Worm (Caenorhabditis elegans) whole organism, L4 larva: ENCODE data around the gene C37C3.18.

Source experiments
- D1046.2 ChIP-seq: fragments of 200-800 bp; sonication (Bioruptor generic); IDR thresholded peaks from 2 replicates; pipeline ENCODE4 v1.3.6; 2022; ENCODE audit warnings: missing genetic modification characterization, missing compliant biosample characterization
- F10B5.3 ChIP-seq: sonication (generic microtip); optimal IDR thresholded peaks from 2 replicates; lab custom pipeline; 2016; ENCODE audit warnings: mild to moderate bottlenecking, missing genetic modification characterization, missing compliant biosample characterization
- F37D6.2 ChIP-seq: sonication (generic microtip); optimal IDR thresholded peaks from 2 replicates; lab custom pipeline; 2016; ENCODE audit warnings: mild to moderate bottlenecking, missing genetic modification characterization, missing compliant biosample characterization
- T26A8.4 ChIP-seq: fragments of 200-800 bp; sonication (Bioruptor generic); IDR thresholded peaks from 2 replicates; pipeline ENCODE4 v1.3.6; 2022; ENCODE audit warnings: missing genetic modification characterization, missing compliant biosample characterization
- Y105C5A.15 ChIP-seq: fragments of 200-800 bp; sonication (Bioruptor generic); IDR thresholded peaks from 2 replicates; pipeline ENCODE4 v1.3.6; 2022; ENCODE audit warnings: missing genetic modification characterization, missing compliant biosample characterization
- Y5F2A.4 ChIP-seq: fragments of 200-800 bp; sonication (Bioruptor generic); optimal IDR thresholded peaks from 2 replicates; lab custom pipeline; 2018; ENCODE audit warnings: mild to moderate bottlenecking, missing genetic modification characterization, missing compliant biosample characterization
- Y75B8A.6 ChIP-seq: fragments of 200-800 bp; sonication (Bioruptor generic); IDR thresholded peaks from 2 replicates; pipeline ENCODE4 v1.3.6; 2022; ENCODE audit warnings: missing genetic modification reagents, missing genetic modification characterization, missing compliant biosample characterization
- ceh-20 ChIP-seq: fragments of 200-800 bp; sonication (Bioruptor generic); IDR thresholded peaks from 2 replicates; pipeline ENCODE4 v1.3.6; 2022; ENCODE audit warnings: missing genetic modification reagents, missing genetic modification characterization, missing compliant biosample characterization
- ceh-28 ChIP-seq: fragments of 150-350 bp; optimal IDR thresholded peaks from 2 replicates; lab custom pipeline; 2014; ENCODE audit warnings: missing biosample characterization, missing genetic modification reagents, missing genetic modification characterization
- ceh-32 ChIP-seq: sonication (generic microtip); optimal IDR thresholded peaks from 2 replicates; lab custom pipeline; 2016; ENCODE audit warnings: mild to moderate bottlenecking, missing genetic modification characterization, missing compliant biosample characterization; ENCODE audit not compliant: poor library complexity
- ceh-44 ChIP-seq: fragments of 200-800 bp; sonication (Bioruptor generic); IDR thresholded peaks from 2 replicates; pipeline ENCODE4 v1.3.6; 2022; ENCODE audit warnings: missing genetic modification reagents, missing genetic modification characterization, missing compliant biosample characterization
- ceh-82 ChIP-seq: sonication (generic microtip); optimal IDR thresholded peaks from 2 replicates; lab custom pipeline; 2017; ENCODE audit warnings: missing biosample characterization, missing genetic modification characterization
- ctbp-1 ChIP-seq: fragments of 200-800 bp; sonication (Bioruptor generic); IDR thresholded peaks from 2 replicates; pipeline ENCODE4 v1.3.6; 2022; ENCODE audit warnings: missing genetic modification reagents, missing genetic modification characterization, missing compliant biosample characterization
- daf-8 ChIP-seq: fragments of 200-800 bp; sonication (Bioruptor generic); IDR thresholded peaks from 2 replicates; pipeline ENCODE4 v1.3.6; 2022; ENCODE audit warnings: missing genetic modification characterization, missing compliant biosample characterization
- dmd-6 ChIP-seq: fragments of 200-800 bp; sonication (Bioruptor generic); IDR thresholded peaks from 2 replicates; pipeline ENCODE4 v1.3.6; 2022; ENCODE audit warnings: missing genetic modification reagents, missing genetic modification characterization, missing compliant biosample characterization
- dmd-9 ChIP-seq: fragments of 200-800 bp; sonication (Bioruptor generic); IDR thresholded peaks from 2 replicates; pipeline ENCODE4 v1.3.6; 2022; ENCODE audit warnings: missing genetic modification reagents, missing genetic modification characterization, missing compliant biosample characterization
- duxl-1 ChIP-seq: sonication (generic microtip); optimal IDR thresholded peaks from 2 replicates; lab custom pipeline; 2016; ENCODE audit warnings: mild to moderate bottlenecking, missing genetic modification characterization, moderate library complexity, missing compliant biosample characterization; ENCODE audit not compliant: poor library complexity
- fkh-10 ChIP-seq: fragments of 150-350 bp; optimal IDR thresholded peaks from 2 replicates; lab custom pipeline; 2014; ENCODE audit warnings: missing biosample characterization, missing genetic modification reagents, missing genetic modification characterization
- hlh-30 ChIP-seq: sonication (generic microtip); optimal IDR thresholded peaks from 2 replicates; lab custom pipeline; 2017; ENCODE audit warnings: antibody characterized with exemption, mild to moderate bottlenecking, missing genetic modification characterization, missing compliant biosample characterization; ENCODE audit not compliant: insufficient read depth
- lim-7 ChIP-seq: fragments of 200-800 bp; sonication (Bioruptor generic); IDR thresholded peaks from 2 replicates; pipeline ENCODE4 v1.3.6; 2022; ENCODE audit warnings: missing genetic modification characterization, missing compliant biosample characterization
- lin-1 ChIP-seq: fragments of 200-800 bp; sonication (Bioruptor generic); IDR thresholded peaks from 2 replicates; pipeline ENCODE4 v1.3.6; 2022; ENCODE audit warnings: missing genetic modification reagents, missing genetic modification characterization, missing compliant biosample characterization
- lin-13 ChIP-seq: fragments of 150-350 bp; optimal IDR thresholded peaks from 2 replicates; lab custom pipeline; 2014; ENCODE audit warnings: missing biosample characterization, missing genetic modification reagents, missing genetic modification characterization
- lsy-2 ChIP-seq, 2 experiments: fragments of 150-350 bp in 1 of 2; sonication (generic microtip) in 1 of 2; optimal IDR thresholded peaks; 2 replicates each; lab custom pipeline; 2014 to 2017; ENCODE audit warnings: missing biosample characterization in 2 of 2, missing genetic modification characterization in 2 of 2
- madf-9 ChIP-seq: fragments of 200-800 bp; sonication (Bioruptor generic); conservative IDR thresholded peaks from 2 replicates; pipeline ENCODE4 v1.3.6; 2022; ENCODE audit warnings: missing genetic modification reagents, missing genetic modification characterization, missing compliant biosample characterization
- mdl-1 ChIP-seq, 2 experiments: fragments of 150-350 bp in 1 of 2; sonication (generic microtip) in 1 of 2; optimal IDR thresholded peaks; 2 replicates each; lab custom pipeline; 2014 to 2017; ENCODE audit warnings: missing biosample characterization in 2 of 2, missing genetic modification characterization in 2 of 2
- nhr-102 ChIP-seq: sonication (generic microtip); optimal IDR thresholded peaks from 2 replicates; lab custom pipeline; 2016; ENCODE audit warnings: mild to moderate bottlenecking, missing genetic modification characterization, moderate library complexity, missing compliant biosample characterization
- nhr-28 ChIP-seq: fragments of 150-350 bp; optimal IDR thresholded peaks from 2 replicates; lab custom pipeline; 2014; ENCODE audit warnings: missing biosample characterization, missing genetic modification characterization
- nhr-42 ChIP-seq: fragments of 200-800 bp; sonication (Bioruptor generic); IDR thresholded peaks from 2 replicates; pipeline ENCODE4 v1.3.6; 2022; ENCODE audit warnings: missing genetic modification characterization, missing compliant biosample characterization
- nhr-48 ChIP-seq: sonication (generic microtip); optimal IDR thresholded peaks from 2 replicates; lab custom pipeline; 2016; ENCODE audit warnings: mild to moderate bottlenecking, missing genetic modification characterization, missing compliant biosample characterization
- nhr-6 ChIP-seq: fragments of 150-350 bp; optimal IDR thresholded peaks from 2 replicates; lab custom pipeline; 2014; ENCODE audit warnings: missing biosample characterization, missing genetic modification characterization
- nhr-76 ChIP-seq: fragments of 150-350 bp; optimal IDR thresholded peaks from 2 replicates; lab custom pipeline; 2014; ENCODE audit warnings: missing biosample characterization, missing genetic modification characterization
- sdz-12 ChIP-seq: fragments of 200-800 bp; sonication (Bioruptor generic); optimal IDR thresholded peaks from 2 replicates; lab custom pipeline; 2018; ENCODE audit warnings: mild to moderate bottlenecking, missing genetic modification characterization, missing compliant biosample characterization
- snpc-1.2 ChIP-seq: fragments of 200-800 bp; sonication (Bioruptor generic); IDR thresholded peaks from 2 replicates; pipeline ENCODE4 v1.3.6; 2022; ENCODE audit warnings: missing genetic modification reagents, missing genetic modification characterization, missing compliant biosample characterization
- spr-3 ChIP-seq: fragments of 200-800 bp; sonication (Bioruptor generic); optimal IDR thresholded peaks from 2 replicates; lab custom pipeline; 2018; ENCODE audit warnings: mild to moderate bottlenecking, missing genetic modification characterization, missing compliant biosample characterization
- tra-1 ChIP-seq: fragments of 200-800 bp; sonication (Bioruptor generic); IDR thresholded peaks from 2 replicates; pipeline ENCODE4 v1.3.6; 2022; ENCODE audit warnings: missing genetic modification reagents, missing genetic modification characterization, missing compliant biosample characterization
- unc-62 ChIP-seq, 3 experiments: fragments of 150-350 bp in 1 of 3; sonication (generic microtip); optimal IDR thresholded peaks in 2 of 3; peaks in 1 of 3; 1 replicate in 1 of 3; 2 replicates in 2 of 3; lab custom pipeline; 2014 to 2017; ENCODE audit warnings: missing biosample characterization in 3 of 3, missing genetic modification characterization in 3 of 3, missing genetic modification reagents in 3 of 3, missing genotype in 1 of 3
- vab-7 ChIP-seq: fragments of 200-800 bp; sonication (Bioruptor generic); IDR thresholded peaks from 2 replicates; pipeline ENCODE4 v1.3.6; 2022; ENCODE audit warnings: missing genetic modification reagents, missing genetic modification characterization, missing compliant biosample characterization
- zfp-2 ChIP-seq: sonication (generic microtip); optimal IDR thresholded peaks from 2 replicates; lab custom pipeline; 2016; ENCODE audit warnings: mild to moderate bottlenecking, missing genetic modification characterization, missing compliant biosample characterization
- zfp-3 ChIP-seq: fragments of 200-800 bp; sonication (Bioruptor generic); conservative IDR thresholded peaks from 2 replicates; pipeline ENCODE4 v1.3.6; 2022; ENCODE audit warnings: missing genetic modification reagents, missing genetic modification characterization, missing compliant biosample characterization
- ztf-7 ChIP-seq: fragments of 150-350 bp; optimal IDR thresholded peaks from 2 replicates; lab custom pipeline; 2014; ENCODE audit warnings: missing biosample characterization, missing genetic modification characterization

Gene C37C3.18

ce11 chrV:7857931-7858330, 3.1 kb downstream of the C37C3.18 start, which contains the start of gene C37C3.1 (continued):
- no peak for TF ChIP-seq Y105C5A.15 (GFP tag; lab: Robert Waterston, UW)
- TF ChIP-seq D1046.2 (GFP tag; lab: Robert Waterston, UW) = no peak
- no peak for TF ChIP-seq nhr-42
- TF ChIP-seq nhr-102 (tag; lab: Kevin White, UChicago) = peak; percentile 69
- TF ChIP-seq F10B5.3 = peak; percentile 59
- no peak for TF ChIP-seq nhr-76 (tag; lab: Kevin White, UChicago)
- TF ChIP-seq unc-62 (GFP tag; optimal IDR thresholded peaks at IDR 0.05 in 1 of 2; lab: Kevin White, UChicago) = no peak
- no peak for TF ChIP-seq unc-62 (tag; optimal IDR thresholded peaks at IDR 0.05; lab: Kevin White, UChicago)
- TF ChIP-seq lin-13 (GFP tag; lab: Kevin White, UChicago) = peak; percentile 57
- TF ChIP-seq Y5F2A.4 = peak; percentile 24
- no peak for TF ChIP-seq nhr-28
- 0 out of 2 replicates have a peak, but pooled peaks have one; percentile 49 for TF ChIP-seq ctbp-1 (GFP tag; lab: Robert Waterston, UW)
- peak; percentile 81 for TF ChIP-seq T26A8.4 (GFP tag; lab: Robert Waterston, UW)
- TF ChIP-seq daf-8 = 0 out of 2 replicates have a peak, but pooled peaks have one; percentile 13
- peak in 1 of 2 experiments; percentile 59 for TF ChIP-seq lsy-2 (tag; optimal IDR thresholded peaks at IDR 0.05; lab: Kevin White, UChicago)
- TF ChIP-seq snpc-1.2 (GFP tag; lab: Robert Waterston, UW) = peak; percentile 23; the same call in 1 of the 2 replicates

ce11 chrV:7861792-7862191, 7.0 kb downstream of the C37C3.18 start, which contains the start of gene C37C3.17:
Gene C37C3.17, minus strand, starts transcription at chrV:7861892.
- TF ChIP-seq ceh-82 (tag; lab: Kevin White, UChicago) (no peak), lin-1 (no peak), zfp-3 (no peak), dmd-9 (GFP tag; lab: Robert Waterston, UW) (no peak), ceh-28 (tag; lab: Kevin White, UChicago) (no peak), spr-3 (GFP tag; lab: Kevin White, UChicago) (no peak), nhr-42 (no peak), nhr-48 (tag; lab: Kevin White, UChicago) (no peak), mdl-1 (tag; optimal IDR thresholded peaks at IDR 0.05; lab: Kevin White, UChicago) (no peak), ceh-32 (tag; lab: Kevin White, UChicago) (no peak), ceh-20 (GFP tag; lab: Robert Waterston, UW) (no peak), ztf-7 (tag; lab: Kevin White, UChicago) (no peak)

ce11 chrV:7863020-7863523, 8.3 kb downstream of the C37C3.18 start, which contains the start of gene C37C3.10:
Gene C37C3.10, minus strand, starts transcription at chrV:7863070.
- TF ChIP-seq spr-3 (GFP tag; lab: Kevin White, UChicago) (no peak), dmd-6 (GFP tag; lab: Robert Waterston, UW) (peak; percentile 22; the same call in 1 of the 2 replicates), ceh-44 (no peak)
- TF ChIP-seq, all 104 proteins: peak for 1

ce11 chrV:7864663-7865062, 9.9 kb downstream of the C37C3.18 start, which contains the start of gene C37C3.11:
Gene C37C3.11, minus strand, starts transcription at chrV:7864763.
- TF ChIP-seq nhr-102 (tag; lab: Kevin White, UChicago) (no peak), tra-1 (GFP tag; lab: Robert Waterston, UW) (no peak), fkh-10 (GFP tag; lab: Kevin White, UChicago) (no peak), lim-7 (GFP tag; lab: Robert Waterston, UW) (no peak), sdz-12 (GFP tag; lab: Kevin White, UChicago) (no peak), duxl-1 (tag; lab: Kevin White, UChicago) (no peak), vab-7 (GFP tag; lab: Robert Waterston, UW) (no peak), F37D6.2 (tag; lab: Kevin White, UChicago) (no peak), lin-13 (GFP tag; lab: Kevin White, UChicago) (no peak), zfp-2 (tag; lab: Kevin White, UChicago) (no peak), Y75B8A.6 (GFP tag; lab: Robert Waterston, UW) (no peak), nhr-6 (tag; lab: Kevin White, UChicago) (no peak), madf-9 (GFP tag; lab: Robert Waterston, UW) (no peak), Y5F2A.4 (no peak), hlh-30 (no peak), unc-62 (GFP tag; optimal IDR thresholded peaks at IDR 0.05 in 1 of 2; lab: Kevin White, UChicago) (no peak), unc-62 (tag; optimal IDR thresholded peaks at IDR 0.05; lab: Kevin White, UChicago) (no peak)
